Fruit fly (Drosophila melanogaster): ENCODE results near the gene Nup35.

- no peak for TF ChIP-seq psq (optimal IDR thresholded peaks at IDR 0.05)
- TF ChIP-seq h (optimal IDR thresholded peaks at IDR 0.05), result no peak
- no peak for TF ChIP-seq Sin3A (optimal IDR thresholded peaks at IDR 0.05)
These were observed 4.8 kb upstream of the Nup35 start for dm6 chrX:18643057-18643656.
